Worm (Caenorhabditis elegans): ENCODE data around the gene ZK250.13.

- TF ChIP-seq ceh-19 (GFP tag; optimal IDR thresholded peaks at IDR 0.05) (no peak), ets-4 (tag; optimal IDR thresholded peaks at IDR 0.05) (no peak), tbx-2 (tag; optimal IDR thresholded peaks at IDR 0.05) (no peak), eyg-1 (tag; optimal IDR thresholded peaks at IDR 0.05) (no peak), T23F11.4 (GFP tag; optimal IDR thresholded peaks at IDR 0.05) (no peak), che-1 (tag; optimal IDR thresholded peaks at IDR 0.05) (no peak), ceh-30 (tag; optimal IDR thresholded peaks at IDR 0.05) (no peak), dmd-4 (tag; optimal IDR thresholded peaks at IDR 0.05; ENCODE audit: borderline replicate concordance) (no peak), fkh-10 (GFP tag; optimal IDR thresholded peaks at IDR 0.05) (no peak), gmeb-2 (tag; optimal IDR thresholded peaks at IDR 0.05) (no peak)
These were observed 13.4 kb downstream of the ZK250.13 start, which contains the start of gene F52C6.2 for ce11 chrII:1926162-1926561.

Data from whole organism, late embryonic.